Worm (Caenorhabditis elegans) whole organism, L1 larva: ENCODE measurements around the gene C35D10.3.

ENCODE experiments used
- C04F5.9 ChIP-seq: sonication (generic microtip); optimal IDR thresholded peaks from 2 replicates; lab custom pipeline; 2016; ENCODE audit warnings: missing genetic modification characterization, missing compliant biosample characterization
- C16A3.4 ChIP-seq: fragments of 150-350 bp; optimal IDR thresholded peaks from 2 replicates; lab custom pipeline; 2014; ENCODE audit warnings: missing biosample characterization, missing genetic modification characterization
- Y116A8C.19 ChIP-seq: sonication (generic microtip); optimal IDR thresholded peaks from 2 replicates; lab custom pipeline; 2016; ENCODE audit warnings: missing compliant biosample characterization, missing genetic modification characterization, borderline replicate concordance
- aha-1 ChIP-seq: fragments of 150-350 bp; optimal IDR thresholded peaks from 2 replicates; lab custom pipeline; 2014; ENCODE audit warnings: missing biosample characterization, missing genetic modification characterization
- alr-1 ChIP-seq: fragments of 200-800 bp; sonication (Bioruptor generic); optimal IDR thresholded peaks from 2 replicates; lab custom pipeline; 2018; ENCODE audit warnings: borderline replicate concordance, mild to moderate bottlenecking, missing genetic modification characterization, missing compliant biosample characterization
- ceh-90 ChIP-seq: sonication (generic microtip); optimal IDR thresholded peaks from 2 replicates; lab custom pipeline; 2016; ENCODE audit warnings: missing genetic modification characterization, missing compliant biosample characterization
- ces-1 ChIP-seq: fragments of 150-350 bp; optimal IDR thresholded peaks from 2 replicates; lab custom pipeline; 2014; ENCODE audit warnings: missing biosample characterization, missing genetic modification reagents, missing genetic modification characterization
- irx-1 ChIP-seq: sonication (generic microtip); optimal IDR thresholded peaks from 2 replicates; lab custom pipeline; 2016; ENCODE audit warnings: missing genetic modification characterization, missing compliant biosample characterization
- isw-1 ChIP-seq: fragments of 200-800 bp; sonication (Bioruptor generic); IDR thresholded peaks from 2 replicates; pipeline ENCODE4 v1.3.6; 2022; ENCODE audit warnings: missing genetic modification characterization, missing compliant biosample characterization
- nhr-11 ChIP-seq: fragments of 150-350 bp; optimal IDR thresholded peaks from 2 replicates; lab custom pipeline; 2014; ENCODE audit warnings: missing biosample characterization, missing genetic modification characterization
- nhr-12 ChIP-seq: sonication (generic microtip); optimal IDR thresholded peaks from 2 replicates; lab custom pipeline; 2017; ENCODE audit warnings: missing biosample characterization, missing genetic modification characterization
- nhr-76 ChIP-seq: sonication (generic microtip); optimal IDR thresholded peaks from 2 replicates; lab custom pipeline; 2017; ENCODE audit warnings: missing biosample characterization, missing genetic modification characterization
- rnt-1 ChIP-seq: sonication (generic microtip); optimal IDR thresholded peaks from 2 replicates; lab custom pipeline; 2016; ENCODE audit warnings: mild to moderate bottlenecking, missing genetic modification characterization, moderate library complexity, missing compliant biosample characterization
- sup-37 ChIP-seq: fragments of 200-800 bp; sonication (Bioruptor generic); optimal IDR thresholded peaks from 2 replicates; lab custom pipeline; 2018; ENCODE audit warnings: mild to moderate bottlenecking, missing genetic modification characterization, missing compliant biosample characterization
- tlp-1 ChIP-seq: fragments of 150-350 bp; optimal IDR thresholded peaks from 2 replicates; lab custom pipeline; 2014; ENCODE audit warnings: missing biosample characterization, missing genetic modification characterization
- unc-62 ChIP-seq: fragments of 150-350 bp; optimal IDR thresholded peaks from 2 replicates; lab custom pipeline; 2014; ENCODE audit warnings: missing biosample characterization, missing genetic modification reagents, missing genetic modification characterization
- zip-4 ChIP-seq: fragments of 200-800 bp; sonication (Bioruptor generic); optimal IDR thresholded peaks from 2 replicates; lab custom pipeline; 2018; ENCODE audit warnings: mild to moderate bottlenecking, missing genetic modification characterization, moderate library complexity, missing compliant biosample characterization
- ztf-4 ChIP-seq: fragments of 150-350 bp; optimal IDR thresholded peaks from 2 replicates; lab custom pipeline; 2014; ENCODE audit warnings: missing biosample characterization, missing genetic modification characterization

Gene C35D10.3

ce11 chrIII:4918906-4919305 lies 50.2 kb downstream of the C35D10.3 start:
- no peak for TF ChIP-seq nhr-76
- TF ChIP-seq nhr-12, result no peak
- no peak for TF ChIP-seq zip-4 (GFP tag; lab: Kevin White, UChicago)
- TF ChIP-seq alr-1, result no peak
- no peak for TF ChIP-seq C16A3.4 (tag; lab: Kevin White, UChicago)
- TF ChIP-seq sup-37 (GFP tag; lab: Kevin White, UChicago), result no peak
- TF ChIP-seq isw-1, result no peak
- TF ChIP-seq unc-62 (GFP tag; lab: Kevin White, UChicago), result no peak
- no peak for TF ChIP-seq tlp-1
- TF ChIP-seq ces-1, result no peak
- TF ChIP-seq nhr-11, result no peak
- no peak for TF ChIP-seq irx-1 (tag; lab: Kevin White, UChicago)
- no peak for TF ChIP-seq Y116A8C.19 (tag; lab: Kevin White, UChicago)
- no peak for TF ChIP-seq ztf-4
- no peak for TF ChIP-seq aha-1 (tag; lab: Kevin White, UChicago)
- no peak for TF ChIP-seq ceh-90 (tag; lab: Kevin White, UChicago)
- no peak for TF ChIP-seq rnt-1
- TF ChIP-seq C04F5.9, result no peak
